Worm (Caenorhabditis elegans): Measurements from ENCODE around the gene srd-19.

The srd-19 gene

DNA sequence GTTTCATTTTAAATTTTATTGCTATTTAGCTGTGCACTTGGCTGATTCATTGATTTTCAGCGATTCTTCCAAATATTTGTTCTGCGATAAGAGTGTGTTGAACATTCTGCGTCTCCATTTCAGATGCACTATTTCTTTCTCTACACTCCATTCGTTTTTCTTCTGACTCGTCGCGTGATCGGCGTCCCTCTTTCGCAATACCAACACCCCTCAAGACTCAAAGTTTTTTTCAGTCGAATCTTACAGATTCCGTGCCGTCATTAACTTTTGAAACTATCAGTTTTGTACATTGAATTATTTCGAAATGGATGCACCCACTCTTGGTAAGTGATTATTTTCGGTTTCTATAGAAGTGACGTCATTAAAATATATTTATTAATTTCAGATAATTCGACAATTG lies 34.4 kb upstream of the srd-19 start, which contains the start of gene frm-10:
frm-10 (plus strand) TSS at position 234 of the 400 bp plus-strand sequence.
- no peak for TF ChIP-seq ztf-22 (GFP tag; optimal IDR thresholded peaks at IDR 0.05)
- no peak for TF ChIP-seq ztf-28 (GFP tag; IDR thresholded peaks at IDR 0.05)
- no peak for TF ChIP-seq ets-4 (GFP tag; optimal IDR thresholded peaks at IDR 0.05)
- no peak for TF ChIP-seq Y79H2A.3 (GFP tag; conservative IDR thresholded peaks at IDR 0.05)
- no peak for TF ChIP-seq hlh-12 (tag; optimal IDR thresholded peaks at IDR 0.05)
- TF ChIP-seq fkh-3 (tag; optimal IDR thresholded peaks at IDR 0.05), result no peak
- no peak; the same call in 1 of the 2 replicates for TF ChIP-seq mcd-1 (GFP tag; IDR thresholded peaks at IDR 0.05)
- no peak for TF ChIP-seq nfya-2 (GFP tag; IDR thresholded peaks at IDR 0.05)
- no peak for TF ChIP-seq lsy-27 (tag; optimal IDR thresholded peaks at IDR 0.05; ENCODE audit: borderline replicate concordance, insufficient read depth)
- TF ChIP-seq lin-54 (GFP tag; optimal IDR thresholded peaks at IDR 0.05), result no peak
- TF ChIP-seq madf-3 (GFP tag; IDR thresholded peaks at IDR 0.05), result no peak
- TF ChIP-seq hrde-1 (tag; optimal IDR thresholded peaks at IDR 0.05; ENCODE audit: borderline replicate concordance), result no peak
- TF ChIP-seq aptf-2 (GFP tag; conservative IDR thresholded peaks at IDR 0.05), result no peak
- TF ChIP-seq let-526 (GFP tag; IDR thresholded peaks at IDR 0.05), result no peak
- no peak for TF ChIP-seq T26A5.8 (tag; optimal IDR thresholded peaks at IDR 0.05)
- no peak for TF ChIP-seq F57A8.1 (GFP tag; optimal IDR thresholded peaks at IDR 0.05)
- no peak for TF ChIP-seq chd-7 (tag; optimal IDR thresholded peaks at IDR 0.05)
- TF ChIP-seq ceh-40 (GFP tag; IDR thresholded peaks at IDR 0.05), result no peak
- TF ChIP-seq somi-1 (GFP tag; optimal IDR thresholded peaks at IDR 0.05), result no peak
- no peak for TF ChIP-seq F49E8.2 (tag; optimal IDR thresholded peaks at IDR 0.05; ENCODE audit: insufficient read depth)
- no peak for TF ChIP-seq egrh-3 (GFP tag; IDR thresholded peaks at IDR 0.05)
- no peak for TF ChIP-seq Y67H2A.10 (GFP tag; conservative IDR thresholded peaks at IDR 0.05)
- no peak for TF ChIP-seq B0019.2 (GFP tag; conservative IDR thresholded peaks at IDR 0.05)
- TF ChIP-seq him-1 (tag; optimal IDR thresholded peaks at IDR 0.05), result no peak
- no peak for TF ChIP-seq F22D6.2 (tag; optimal IDR thresholded peaks at IDR 0.05)
- no peak for TF ChIP-seq attf-6 (GFP tag; IDR thresholded peaks at IDR 0.05)
- no peak for TF ChIP-seq C17E4.6 (GFP tag; IDR thresholded peaks at IDR 0.05)
- TF ChIP-seq sea-2 (GFP tag; IDR thresholded peaks at IDR 0.05), result no peak
- no peak for TF ChIP-seq ccch-3 (GFP tag; optimal IDR thresholded peaks at IDR 0.05)
- no peak for TF ChIP-seq xnd-1 (tag; optimal IDR thresholded peaks at IDR 0.05)
- no peak for TF ChIP-seq ztf-6 (GFP tag; IDR thresholded peaks at IDR 0.05)
- TF ChIP-seq akir-1 (GFP tag; optimal IDR thresholded peaks at IDR 0.05), result no peak
- TF ChIP-seq hmg-1.2 (GFP tag; IDR thresholded peaks at IDR 0.05), result peak; percentile 93
- TF ChIP-seq lir-1 (GFP tag; conservative IDR thresholded peaks at IDR 0.05), result no peak
- TF ChIP-seq rpc-1 (optimal IDR thresholded peaks at IDR 0.05), result no peak
- no peak for TF ChIP-seq rpc-1 (tag; optimal IDR thresholded peaks at IDR 0.05)
- TF ChIP-seq ceh-27 (GFP tag; optimal IDR thresholded peaks at IDR 0.05), result peak; percentile 21
- peak; percentile 68; the same call in 1 of the 2 replicates for TF ChIP-seq egl-44 (GFP tag; IDR thresholded peaks at IDR 0.05)
- TF ChIP-seq ceh-79 (tag; optimal IDR thresholded peaks at IDR 0.05), result no peak
- no peak for TF ChIP-seq nhr-27 (tag; optimal IDR thresholded peaks at IDR 0.05)
- TF ChIP-seq T07F8.4 (tag; optimal IDR thresholded peaks at IDR 0.05), result no peak
- no peak for TF ChIP-seq tlf-1 (GFP tag; optimal IDR thresholded peaks at IDR 0.05)
- TF ChIP-seq F37B4.10 (GFP tag; IDR thresholded peaks at IDR 0.05), result no peak
- no peak for TF ChIP-seq ceh-100 (GFP tag; IDR thresholded peaks at IDR 0.05)
- TF ChIP-seq hsf-1 (GFP tag; IDR thresholded peaks at IDR 0.05), result no peak
- TF ChIP-seq dox-1 (GFP tag; IDR thresholded peaks at IDR 0.05), result peak; percentile 84; the same call in 1 of the 2 replicates
- TF ChIP-seq lin-35 (GFP tag; optimal IDR thresholded peaks at IDR 0.05), result no peak
- TF ChIP-seq B0336.3 (GFP tag; IDR thresholded peaks at IDR 0.05), result peak; percentile 78; the same call in 1 of the 2 replicates
- TF ChIP-seq K12H6.12 (tag; optimal IDR thresholded peaks at IDR 0.05), result no peak
- TF ChIP-seq madf-8 (GFP tag; conservative IDR thresholded peaks at IDR 0.05), result no peak

Measured in whole organism, young adult.